Worm (Caenorhabditis elegans) whole organism, L3 larva: ENCODE measurements around the gene anmt-3.
A peak's percentile ranks its signal among the peaks of the same experiment; 100 is the strongest.

Source experiments
- ama-1 ChIP-seq: fragments of 150-350 bp; optimal IDR thresholded peaks from 2 replicates; lab custom pipeline; 2018
- ceh-16 ChIP-seq: sonication (generic microtip); optimal IDR thresholded peaks from 2 replicates; lab custom pipeline; 2017; ENCODE audit warnings: missing biosample characterization, missing genetic modification characterization
- ceh-28 ChIP-seq: fragments of 150-350 bp; optimal IDR thresholded peaks from 2 replicates; lab custom pipeline; 2014; ENCODE audit warnings: missing biosample characterization, missing genetic modification reagents, missing genetic modification characterization
- ceh-82 ChIP-seq: fragments of 150-350 bp; optimal IDR thresholded peaks from 2 replicates; lab custom pipeline; 2014; ENCODE audit warnings: missing biosample characterization, missing genetic modification characterization
- ceh-9 ChIP-seq: sonication (generic microtip); optimal IDR thresholded peaks from 2 replicates; lab custom pipeline; 2018; ENCODE audit warnings: missing biosample characterization, missing genetic modification characterization
- egl-27 ChIP-seq: sonication (generic microtip); optimal IDR thresholded peaks from 4 replicates; lab custom pipeline; 2017; ENCODE audit warnings: missing biosample characterization, missing genetic modification reagents, missing genetic modification characterization
- egl-5 ChIP-seq: fragments of 150-350 bp; optimal IDR thresholded peaks from 2 replicates; lab custom pipeline; 2017; ENCODE audit warnings: missing biosample characterization, missing genetic modification reagents, missing genetic modification characterization, inconsistent platforms
- elt-1 ChIP-seq: fragments of 150-350 bp; optimal IDR thresholded peaks from 2 replicates; lab custom pipeline; 2014; ENCODE audit warnings: missing biosample characterization, missing genetic modification characterization
- elt-2 ChIP-seq: sonication (generic microtip); optimal IDR thresholded peaks from 2 replicates; lab custom pipeline; 2016; ENCODE audit warnings: missing genetic modification reagents, mild to moderate bottlenecking, missing genetic modification characterization, missing compliant biosample characterization
- elt-3 ChIP-seq, 3 experiments: fragments of 150-350 bp in 1 of 3; sonication (generic microtip) in 2 of 3; optimal IDR thresholded peaks; 2 replicates in 2 of 3; 4 replicates in 1 of 3; lab custom pipeline; 2014 to 2017; ENCODE audit warnings: missing biosample characterization in 3 of 3, missing genetic modification characterization in 3 of 3
- fkh-2 ChIP-seq: fragments of 150-350 bp; optimal IDR thresholded peaks from 2 replicates; lab custom pipeline; 2014; ENCODE audit warnings: missing biosample characterization, missing genetic modification reagents, missing genetic modification characterization
- hmg-11 ChIP-seq: sonication (generic microtip); optimal IDR thresholded peaks from 2 replicates; lab custom pipeline; 2016; ENCODE audit warnings: missing genetic modification characterization, missing compliant biosample characterization
- jun-1 ChIP-seq: fragments of 150-350 bp; optimal IDR thresholded peaks from 2 replicates; lab custom pipeline; 2014; ENCODE audit warnings: missing biosample characterization, missing genetic modification reagents, missing genetic modification characterization
- lin-15B ChIP-seq: fragments of 150-350 bp; optimal IDR thresholded peaks from 2 replicates; lab custom pipeline; 2014; ENCODE audit warnings: missing biosample characterization, missing genetic modification characterization
- lin-39 ChIP-seq: fragments of 150-350 bp; optimal IDR thresholded peaks from 2 replicates; lab custom pipeline; 2018; ENCODE audit warnings: missing biosample characterization, missing genetic modification reagents, missing genetic modification characterization
- lsy-12 ChIP-seq: sonication (generic microtip); optimal IDR thresholded peaks from 2 replicates; lab custom pipeline; 2016; ENCODE audit warnings: mild to moderate bottlenecking, missing genetic modification characterization, missing compliant biosample characterization
- nfya-1 ChIP-seq: sonication (generic microtip); optimal IDR thresholded peaks from 2 replicates; lab custom pipeline; 2017; ENCODE audit warnings: missing genetic modification characterization, mild to moderate bottlenecking, missing compliant biosample characterization, antibody characterized with exemption, moderate library complexity; ENCODE audit not compliant: insufficient read depth
- nhr-12 ChIP-seq: fragments of 150-350 bp; optimal IDR thresholded peaks from 2 replicates; lab custom pipeline; 2014; ENCODE audit warnings: missing biosample characterization, missing genetic modification characterization
- nhr-23 ChIP-seq: fragments of 150-350 bp; optimal IDR thresholded peaks from 2 replicates; lab custom pipeline; 2014; ENCODE audit warnings: missing biosample characterization, missing genetic modification reagents, missing genetic modification characterization
- nhr-25 ChIP-seq: sonication (generic microtip); optimal IDR thresholded peaks from 2 replicates; lab custom pipeline; 2017; ENCODE audit warnings: missing biosample characterization, missing genetic modification characterization
- nhr-43 ChIP-seq: sonication (generic microtip); optimal IDR thresholded peaks from 2 replicates; lab custom pipeline; 2016; ENCODE audit warnings: mild to moderate bottlenecking, missing genetic modification characterization, missing compliant biosample characterization; ENCODE audit not compliant: poor library complexity, severe bottlenecking
- nhr-76 ChIP-seq: fragments of 150-350 bp; sonication (generic microtip); optimal IDR thresholded peaks from 5 replicates; lab custom pipeline; 2014; ENCODE audit warnings: missing biosample characterization, missing genetic modification characterization
- nhr-77 ChIP-seq: fragments of 150-350 bp; optimal IDR thresholded peaks from 2 replicates; lab custom pipeline; 2014; ENCODE audit warnings: missing biosample characterization, missing genetic modification characterization
- pha-4 ChIP-seq: fragments of 150-350 bp; optimal IDR thresholded peaks from 2 replicates; lab custom pipeline; 2014; ENCODE audit warnings: missing biosample characterization, missing genetic modification reagents, missing genetic modification characterization
- pqm-1 ChIP-seq: fragments of 150-350 bp; optimal IDR thresholded peaks from 2 replicates; lab custom pipeline; 2017; ENCODE audit warnings: missing biosample characterization, missing genetic modification characterization, inconsistent platforms
- skn-1 ChIP-seq: fragments of 150-350 bp; optimal IDR thresholded peaks from 2 replicates; lab custom pipeline; 2014; ENCODE audit warnings: missing biosample characterization, missing genetic modification characterization
- snpc-4 ChIP-seq: fragments of 150-350 bp; optimal IDR thresholded peaks from 2 replicates; lab custom pipeline; 2014; ENCODE audit warnings: missing biosample characterization, missing genetic modification characterization
- tbx-2 ChIP-seq: sonication (generic microtip); optimal IDR thresholded peaks from 2 replicates; lab custom pipeline; 2016; ENCODE audit warnings: mild to moderate bottlenecking, missing genetic modification characterization, missing compliant biosample characterization
- unc-39 ChIP-seq: sonication (generic microtip); optimal IDR thresholded peaks from 4 replicates; lab custom pipeline; 2017; ENCODE audit warnings: missing biosample characterization, missing genetic modification characterization
- unc-62 ChIP-seq: fragments of 150-350 bp; sonication (generic microtip); optimal IDR thresholded peaks from 4 replicates; lab custom pipeline; 2014; ENCODE audit warnings: missing biosample characterization, missing genetic modification reagents, missing genetic modification characterization
- zag-1 ChIP-seq: fragments of 150-350 bp; optimal IDR thresholded peaks from 2 replicates; lab custom pipeline; 2014; ENCODE audit warnings: missing biosample characterization, missing genetic modification characterization

Gene anmt-3

ce11 chrV:9958231-9958630, at the start of gene anmt-3:
Gene anmt-3, minus strand, starts transcription at chrV:9958331.
- no peak for TF ChIP-seq elt-3 (tag; optimal IDR thresholded peaks at IDR 0.05; lab: Kevin White, UChicago)
- no peak for TF ChIP-seq jun-1 (tag; lab: Kevin White, UChicago)
- no peak for TF ChIP-seq lsy-12 (tag; lab: Kevin White, UChicago)
- TF ChIP-seq ceh-9 (tag; lab: Kevin White, UChicago), result no peak
- TF ChIP-seq ceh-82 (tag; lab: Kevin White, UChicago), result no peak
- no peak for TF ChIP-seq lin-15B (tag; lab: Kevin White, UChicago)
- no peak for TF ChIP-seq egl-5 (tag; lab: Kevin White, UChicago)
- no peak for TF ChIP-seq fkh-2
- TF ChIP-seq elt-2 (tag; lab: Kevin White, UChicago), result no peak
- no peak for TF ChIP-seq tbx-2 (tag; lab: Kevin White, UChicago)
- no peak for TF ChIP-seq ceh-16 (tag; lab: Kevin White, UChicago)
- TF ChIP-seq hmg-11 (tag; lab: Kevin White, UChicago), result no peak
- no peak for TF ChIP-seq ceh-28

ce11 chrV:10007484-10007883, 49.4 kb upstream of the anmt-3 start:
- TF ChIP-seq nhr-76 (tag; lab: Kevin White, UChicago) (no peak), pha-4 (peak; percentile 2)

ce11 chrV:10006374-10006773, 48.2 kb upstream of the anmt-3 start:
- no peak for TF ChIP-seq nfya-1 (tag; lab: Kevin White, UChicago)
- TF ChIP-seq, all 47 proteins: peak for 0

ce11 chrV:10004048-10004761, 46.1 kb upstream of the anmt-3 start, which contains the start of gene uda-1:
Gene uda-1, plus strand, starts transcription at chrV:10004755.
- peak; percentile 53 for TF ChIP-seq pha-4

ce11 chrV:10003315-10003969, 45.3 kb upstream of the anmt-3 start:
- TF ChIP-seq nfya-1 (tag; lab: Kevin White, UChicago) (peak; percentile 53), nhr-25 (tag; lab: Kevin White, UChicago) (peak; percentile 41), tbx-2 (tag; lab: Kevin White, UChicago) (no peak), ama-1 (no peak), pha-4 (peak; percentile 76), jun-1 (tag; lab: Kevin White, UChicago) (peak; percentile 8), lin-15B (tag; lab: Kevin White, UChicago) (peak; percentile 73), unc-39 (tag; lab: Kevin White, UChicago) (no peak), elt-2 (tag; lab: Kevin White, UChicago) (peak; percentile 79), nhr-23 (tag; lab: Kevin White, UChicago) (peak; percentile 44), lin-39 (peak; percentile 38), elt-3 (tag; optimal IDR thresholded peaks at IDR 0.05; lab: Kevin White, UChicago) (no peak), skn-1 (tag; lab: Kevin White, UChicago) (peak; percentile 31), hmg-11 (tag; lab: Kevin White, UChicago) (peak; percentile 57), nhr-12 (tag; lab: Kevin White, UChicago) (no peak), pqm-1 (tag; lab: Kevin White, UChicago) (peak; percentile 50), snpc-4 (tag; lab: Kevin White, UChicago) (peak; percentile 42), nhr-43 (tag; lab: Kevin White, UChicago) (peak; percentile 52)

ce11 chrV:10002720-10003119, 44.6 kb upstream of the anmt-3 start:
- no peak for TF ChIP-seq hmg-11 (tag; lab: Kevin White, UChicago)
- no peak for TF ChIP-seq snpc-4 (tag; lab: Kevin White, UChicago)
- TF ChIP-seq egl-27 (tag; lab: Kevin White, UChicago), result peak; percentile 5
- TF ChIP-seq ceh-16 (tag; lab: Kevin White, UChicago), result no peak
- no peak for TF ChIP-seq pqm-1 (tag; lab: Kevin White, UChicago)
- peak; percentile 24 for TF ChIP-seq nfya-1 (tag; lab: Kevin White, UChicago)
- TF ChIP-seq elt-1, result no peak
- no peak for TF ChIP-seq fkh-2
- TF ChIP-seq elt-3 (tag; optimal IDR thresholded peaks at IDR 0.05; lab: Kevin White, UChicago), result no peak
- TF ChIP-seq zag-1, result no peak
- TF ChIP-seq nhr-77 (tag; lab: Kevin White, UChicago), result no peak
- TF ChIP-seq egl-5 (tag; lab: Kevin White, UChicago), result no peak
- peak; percentile 78 for TF ChIP-seq nhr-25 (tag; lab: Kevin White, UChicago)
- no peak for TF ChIP-seq jun-1 (tag; lab: Kevin White, UChicago)
- no peak for TF ChIP-seq pha-4
- peak; percentile 78 for TF ChIP-seq unc-62 (GFP tag; lab: Kevin White, UChicago)
- TF ChIP-seq, all 47 proteins: peak for 4
